Worm (Caenorhabditis elegans) whole organism, early embryonic: ENCODE measurements around the gene T01H10.11.

ENCODE experiments used
- B0310.2 ChIP-seq: sonication (generic microtip); optimal IDR thresholded peaks from 2 replicates; lab custom pipeline; 2016; ENCODE audit warnings: mild to moderate bottlenecking, missing genetic modification characterization, missing compliant biosample characterization
- aly-1 ChIP-seq: sonication (generic microtip); optimal IDR thresholded peaks from 2 replicates; lab custom pipeline; 2016; ENCODE audit warnings: missing genetic modification characterization, missing compliant biosample characterization
- ama-1 ChIP-seq: fragments of 150-350 bp; optimal IDR thresholded peaks from 2 replicates; lab custom pipeline; 2014
- pes-1 ChIP-seq: fragments of 200-800 bp; sonication (Bioruptor generic); IDR thresholded peaks from 2 replicates; pipeline ENCODE4 v1.3.6; 2022; ENCODE audit warnings: missing genetic modification reagents, missing genetic modification characterization, missing compliant biosample characterization
- tra-4 ChIP-seq: sonication (generic microtip); optimal IDR thresholded peaks from 2 replicates; lab custom pipeline; 2017; ENCODE audit warnings: missing genetic modification characterization, missing compliant biosample characterization

DNA sequence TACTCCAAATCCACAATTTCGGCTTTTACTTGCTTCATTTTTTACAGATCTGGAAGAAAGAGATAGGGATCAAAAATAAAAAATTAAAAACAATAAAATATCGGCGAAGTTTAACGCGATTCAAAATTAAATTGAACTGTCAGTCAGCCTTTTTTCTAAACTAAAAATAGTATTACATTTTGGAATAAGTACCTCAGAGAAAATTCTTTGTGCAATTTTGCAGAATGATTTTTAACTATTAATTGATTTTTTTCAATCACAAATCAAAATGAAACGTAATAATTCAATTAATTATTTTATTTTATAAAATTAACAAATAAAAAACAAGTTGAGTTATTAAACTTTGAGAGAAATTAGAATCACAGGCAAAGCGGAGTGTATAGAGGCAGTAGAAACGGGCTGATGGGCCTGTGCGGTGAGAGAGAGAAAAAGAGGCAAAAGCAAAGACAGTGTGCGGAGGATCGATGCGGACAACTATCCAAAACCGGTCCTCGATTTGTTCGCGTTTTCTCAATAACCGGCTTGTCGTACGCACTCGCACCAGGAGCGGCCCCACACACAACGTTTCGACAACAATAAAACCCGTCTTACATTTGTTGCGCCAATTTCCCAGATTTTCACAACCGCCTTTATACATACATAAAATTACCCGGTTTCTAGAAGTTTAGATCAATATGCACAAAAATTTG is 36.9 kb downstream of the T01H10.11 start, which contains the start of gene F57G12.2:
- no peak for TF ChIP-seq B0310.2 (tag; lab: Kevin White, UChicago)
- TF ChIP-seq ama-1: no peak
- no peak for TF ChIP-seq aly-1 (tag; lab: Kevin White, UChicago)
- no peak for TF ChIP-seq pes-1 (GFP tag; lab: Robert Waterston, UW)
- TF ChIP-seq tra-4 (tag; lab: Kevin White, UChicago): no peak
